Worm (Caenorhabditis elegans) whole organism, L3 larva: Measurements from ENCODE around the gene T05C12.4.

ENCODE experiments used
- fkh-10 ChIP-seq: sonication (generic microtip); optimal IDR thresholded peaks from 2 replicates; lab custom pipeline; 2017; ENCODE audit warnings: missing biosample characterization, missing genetic modification reagents, missing genetic modification characterization
- jun-1 ChIP-seq: fragments of 150-350 bp; optimal IDR thresholded peaks from 2 replicates; lab custom pipeline; 2014; ENCODE audit warnings: missing biosample characterization, missing genetic modification reagents, missing genetic modification characterization
- nhr-11 ChIP-seq: fragments of 150-350 bp; optimal IDR thresholded peaks from 2 replicates; lab custom pipeline; 2014; ENCODE audit warnings: missing biosample characterization, missing genetic modification characterization
- sea-2 ChIP-seq: fragments of 150-350 bp; sonication (generic microtip); optimal IDR thresholded peaks from 4 replicates; lab custom pipeline; 2014; ENCODE audit warnings: missing biosample characterization, missing genetic modification reagents, missing genetic modification characterization
- unc-62 ChIP-seq: fragments of 150-350 bp; sonication (generic microtip); optimal IDR thresholded peaks from 4 replicates; lab custom pipeline; 2014; ENCODE audit warnings: missing biosample characterization, missing genetic modification reagents, missing genetic modification characterization

ce11 chrII:8136818-8137217, 43.4 kb downstream of the T05C12.4 start, which contains the start of gene ctns-1:
- TF ChIP-seq jun-1 (tag; lab: Kevin White, UChicago), result no peak
- no peak for TF ChIP-seq sea-2 (GFP tag; lab: Kevin White, UChicago)
- no peak for TF ChIP-seq fkh-10 (GFP tag; lab: Kevin White, UChicago)
- no peak for TF ChIP-seq unc-62 (GFP tag; lab: Kevin White, UChicago)
- TF ChIP-seq nhr-11 (tag; lab: Kevin White, UChicago), result no peak
